Worm (Caenorhabditis elegans) whole organism, late embryonic: ENCODE data around the gene kin-20.

Experiments used
- C38D4.7 ChIP-seq: fragments of 200-800 bp; sonication (Bioruptor generic); optimal IDR thresholded peaks from 2 replicates; lab custom pipeline; 2018; ENCODE audit warnings: mild to moderate bottlenecking, missing genetic modification characterization, moderate library complexity, missing compliant biosample characterization
- F13H6.1 ChIP-seq: sonication (generic microtip); optimal IDR thresholded peaks from 2 replicates; lab custom pipeline; 2016; ENCODE audit warnings: missing genetic modification characterization, missing compliant biosample characterization
- K09A11.1 ChIP-seq: sonication (generic microtip); optimal IDR thresholded peaks from 2 replicates; lab custom pipeline; 2017; ENCODE audit warnings: antibody characterized with exemption, mild to moderate bottlenecking, missing genetic modification characterization, missing compliant biosample characterization; ENCODE audit not compliant: insufficient read depth
- T23F11.4 ChIP-seq: fragments of 200-800 bp; sonication (Bioruptor generic); optimal IDR thresholded peaks from 2 replicates; lab custom pipeline; 2018; ENCODE audit warnings: mild to moderate bottlenecking, missing genetic modification characterization, missing compliant biosample characterization
- ceh-14 ChIP-seq: sonication (generic microtip); optimal IDR thresholded peaks from 2 replicates; lab custom pipeline; 2016; ENCODE audit warnings: missing genotype, missing genetic modification characterization, missing compliant biosample characterization
- ceh-18 ChIP-seq: sonication (generic microtip); optimal IDR thresholded peaks from 2 replicates; lab custom pipeline; 2016; ENCODE audit warnings: missing genetic modification characterization, missing compliant biosample characterization
- ceh-19 ChIP-seq: fragments of 200-800 bp; sonication (Bioruptor generic); optimal IDR thresholded peaks from 2 replicates; lab custom pipeline; 2018; ENCODE audit warnings: mild to moderate bottlenecking, missing genetic modification characterization, missing compliant biosample characterization
- ceh-2 ChIP-seq: sonication (generic microtip); optimal IDR thresholded peaks from 2 replicates; lab custom pipeline; 2016; ENCODE audit warnings: missing genotype, missing genetic modification characterization, missing compliant biosample characterization
- ceh-30 ChIP-seq: fragments of 150-350 bp; optimal IDR thresholded peaks from 2 replicates; lab custom pipeline; 2014; ENCODE audit warnings: missing biosample characterization, missing genetic modification characterization
- ceh-31 ChIP-seq: sonication (generic microtip); optimal IDR thresholded peaks from 2 replicates; lab custom pipeline; 2016; ENCODE audit warnings: missing genetic modification characterization, missing compliant biosample characterization
- ceh-34 ChIP-seq: sonication (generic microtip); optimal IDR thresholded peaks from 2 replicates; lab custom pipeline; 2016; ENCODE audit warnings: mild to moderate bottlenecking, missing genetic modification characterization, missing compliant biosample characterization
- ceh-48 ChIP-seq: sonication (generic microtip); optimal IDR thresholded peaks from 2 replicates; lab custom pipeline; 2016; ENCODE audit warnings: missing genetic modification characterization, inconsistent platforms, missing compliant biosample characterization
- dmd-4 ChIP-seq: sonication (generic microtip); optimal IDR thresholded peaks from 2 replicates; lab custom pipeline; 2016; ENCODE audit warnings: borderline replicate concordance, missing genetic modification characterization, missing compliant biosample characterization
- dve-1 ChIP-seq: sonication (generic microtip); optimal IDR thresholded peaks from 2 replicates; lab custom pipeline; 2017; ENCODE audit warnings: antibody characterized with exemption, mild to moderate bottlenecking, missing genetic modification characterization, missing compliant biosample characterization
- elt-2 ChIP-seq: sonication (generic microtip); optimal IDR thresholded peaks from 2 replicates; lab custom pipeline; 2016; ENCODE audit warnings: missing genetic modification reagents, missing genetic modification characterization, missing compliant biosample characterization
- elt-4 ChIP-seq: sonication (generic microtip); optimal IDR thresholded peaks from 2 replicates; lab custom pipeline; 2016; ENCODE audit warnings: missing genetic modification characterization, missing compliant biosample characterization
- ets-4 ChIP-seq: sonication (generic microtip); optimal IDR thresholded peaks from 2 replicates; lab custom pipeline; 2016; ENCODE audit warnings: missing genetic modification characterization, missing compliant biosample characterization
- fax-1 ChIP-seq: sonication (generic microtip); optimal IDR thresholded peaks from 2 replicates; lab custom pipeline; 2016; ENCODE audit warnings: missing genotype, missing genetic modification characterization, missing compliant biosample characterization
- fkh-6 ChIP-seq: sonication (generic microtip); optimal IDR thresholded peaks from 2 replicates; lab custom pipeline; 2016; ENCODE audit warnings: missing genetic modification characterization, missing compliant biosample characterization
- gmeb-2 ChIP-seq: sonication (generic microtip); optimal IDR thresholded peaks from 2 replicates; lab custom pipeline; 2016; ENCODE audit warnings: missing genetic modification characterization, inconsistent platforms, missing compliant biosample characterization
- hlh-13 ChIP-seq: fragments of 200-800 bp; sonication (Bioruptor generic); optimal IDR thresholded peaks from 2 replicates; lab custom pipeline; 2018; ENCODE audit warnings: mild to moderate bottlenecking, missing genetic modification characterization, missing compliant biosample characterization
- lin-11 ChIP-seq: fragments of 200-800 bp; sonication (Bioruptor generic); optimal IDR thresholded peaks from 2 replicates; lab custom pipeline; 2018; ENCODE audit warnings: mild to moderate bottlenecking, missing genetic modification characterization, missing compliant biosample characterization
- mec-3 ChIP-seq: sonication (generic microtip); optimal IDR thresholded peaks from 2 replicates; lab custom pipeline; 2016; ENCODE audit warnings: borderline replicate concordance, missing genetic modification characterization, missing compliant biosample characterization
- nfya-1 ChIP-seq: sonication (generic microtip); optimal IDR thresholded peaks from 2 replicates; lab custom pipeline; 2017; ENCODE audit warnings: missing genetic modification characterization, mild to moderate bottlenecking, missing compliant biosample characterization, antibody characterized with exemption, moderate library complexity
- pat-9 ChIP-seq: fragments of 200-800 bp; sonication (Bioruptor generic); optimal IDR thresholded peaks from 2 replicates; lab custom pipeline; 2018; ENCODE audit warnings: mild to moderate bottlenecking, missing genetic modification characterization, moderate library complexity, missing compliant biosample characterization
- pax-1 ChIP-seq: fragments of 150-350 bp; optimal IDR thresholded peaks from 2 replicates; lab custom pipeline; 2014; ENCODE audit warnings: missing biosample characterization, missing genetic modification characterization
- pha-2 ChIP-seq: sonication (generic microtip); optimal IDR thresholded peaks from 2 replicates; lab custom pipeline; 2017; ENCODE audit warnings: mild to moderate bottlenecking, missing genetic modification characterization, missing compliant biosample characterization
- pqm-1 ChIP-seq: sonication (generic microtip); optimal IDR thresholded peaks from 2 replicates; lab custom pipeline; 2016; ENCODE audit warnings: missing genetic modification characterization, missing compliant biosample characterization
- ref-2 ChIP-seq: sonication (generic microtip); optimal IDR thresholded peaks from 2 replicates; lab custom pipeline; 2016; ENCODE audit warnings: missing genetic modification characterization, missing compliant biosample characterization
- rnt-1 ChIP-seq: sonication (generic microtip); optimal IDR thresholded peaks from 2 replicates; lab custom pipeline; 2016; ENCODE audit warnings: missing genetic modification characterization, missing compliant biosample characterization
- sdc-2 ChIP-seq: sonication (generic microtip); optimal IDR thresholded peaks from 2 replicates; lab custom pipeline; 2016; ENCODE audit warnings: missing genotype, missing genetic modification characterization, missing compliant biosample characterization
- sox-2 ChIP-seq: fragments of 200-800 bp; sonication (Bioruptor generic); IDR thresholded peaks from 2 replicates; pipeline ENCODE4 v1.3.6; 2022; ENCODE audit warnings: missing genetic modification reagents, missing genetic modification characterization, missing compliant biosample characterization
- ttx-3 ChIP-seq: sonication (generic microtip); optimal IDR thresholded peaks from 2 replicates; lab custom pipeline; 2016; ENCODE audit warnings: missing genetic modification reagents, missing genetic modification characterization, missing compliant biosample characterization
- unc-42 ChIP-seq: sonication (generic microtip); optimal IDR thresholded peaks from 2 replicates; lab custom pipeline; 2016; ENCODE audit warnings: missing genotype, missing genetic modification characterization, missing compliant biosample characterization
- unc-55 ChIP-seq: sonication (generic microtip); optimal IDR thresholded peaks from 2 replicates; lab custom pipeline; 2017; ENCODE audit warnings: missing biosample characterization, missing genetic modification reagents, missing genetic modification characterization
- zip-5 ChIP-seq: sonication (generic microtip); optimal IDR thresholded peaks from 2 replicates; lab custom pipeline; 2016; ENCODE audit warnings: missing genetic modification characterization, missing compliant biosample characterization

The kin-20 gene

ce11 chrX:15277714-15278187, at the start of gene kin-20:
Gene kin-20 (minus strand): TSS chrX:15277764.
- TF ChIP-seq pha-2 (tag; lab: Kevin White, UChicago) = no peak
- TF ChIP-seq mec-3 (tag; lab: Kevin White, UChicago) = no peak
- TF ChIP-seq fax-1 = no peak
- no peak for TF ChIP-seq ceh-48
- no peak for TF ChIP-seq ceh-30 (tag; lab: Kevin White, UChicago)
- peak; percentile 10 for TF ChIP-seq rnt-1 (tag; lab: Kevin White, UChicago)
- peak; percentile 23 for TF ChIP-seq ceh-34 (tag; lab: Kevin White, UChicago)
- TF ChIP-seq nfya-1 = peak; percentile 39
- TF ChIP-seq ceh-31 (tag; lab: Kevin White, UChicago) = peak; percentile 31
- TF ChIP-seq ceh-18 (tag; lab: Kevin White, UChicago) = no peak
- no peak for TF ChIP-seq ceh-14 (tag; lab: Kevin White, UChicago)
- no peak for TF ChIP-seq dve-1
- no peak for TF ChIP-seq elt-2 (tag; lab: Kevin White, UChicago)
- TF ChIP-seq C38D4.7 (GFP tag; lab: Kevin White, UChicago) = no peak
- TF ChIP-seq ceh-2 (tag; lab: Kevin White, UChicago) = no peak
- TF ChIP-seq pat-9 = no peak
- no peak for TF ChIP-seq ceh-19 (GFP tag; lab: Kevin White, UChicago)
- TF ChIP-seq hlh-13 (GFP tag; lab: Kevin White, UChicago) = peak; percentile 7
- TF ChIP-seq pqm-1 (tag; lab: Kevin White, UChicago) = no peak
- no peak for TF ChIP-seq F13H6.1 (tag; lab: Kevin White, UChicago)
- no peak for TF ChIP-seq dmd-4 (tag; lab: Kevin White, UChicago)
- no peak for TF ChIP-seq T23F11.4 (GFP tag; lab: Kevin White, UChicago)
- TF ChIP-seq ref-2 = peak; percentile 22
- TF ChIP-seq fkh-6 = no peak
- no peak for TF ChIP-seq sdc-2 (tag; lab: Kevin White, UChicago)
- TF ChIP-seq ttx-3 (tag; lab: Kevin White, UChicago) = no peak

ce11 chrX:15327238-15327637, 49.7 kb upstream of the kin-20 start:
- TF ChIP-seq ets-4 (tag; lab: Kevin White, UChicago) (no peak), C38D4.7 (GFP tag; lab: Kevin White, UChicago) (no peak), unc-55 (peak; percentile 62)

DNA sequence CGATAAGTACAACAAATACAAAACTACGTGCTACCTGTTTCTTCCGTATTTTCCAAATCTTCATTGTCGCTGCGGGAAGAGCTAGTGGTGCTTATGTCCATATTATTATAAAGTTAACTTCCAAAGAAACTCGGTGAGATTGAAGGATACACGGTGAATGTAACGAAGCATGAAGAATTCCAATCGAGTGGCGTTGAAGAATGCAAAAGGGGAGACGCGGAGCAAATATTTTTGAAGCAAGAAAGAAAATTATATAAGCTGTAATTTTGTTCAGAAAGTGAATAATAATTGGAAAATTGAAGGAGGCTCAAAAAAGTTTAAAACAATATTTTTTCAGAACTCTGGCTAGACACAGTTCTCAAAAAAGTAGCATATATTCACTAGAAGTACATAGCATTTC, 48.1 kb upstream of the kin-20 start, which contains the start of gene Y15E3A.3:
Gene Y15E3A.3 (minus strand): TSS at position 101 of the 400 bp plus-strand sequence.
- TF ChIP-seq sox-2 (GFP tag; lab: Robert Waterston, UW) (no peak), pax-1 (tag; lab: Kevin White, UChicago) (no peak), ets-4 (tag; lab: Kevin White, UChicago) (no peak), sdc-2 (tag; lab: Kevin White, UChicago) (no peak), pat-9 (no peak), zip-5 (tag; lab: Kevin White, UChicago) (no peak), lin-11 (tag; lab: Kevin White, UChicago) (no peak), ceh-48 (no peak), elt-4 (tag; lab: Kevin White, UChicago) (no peak)

- TF ChIP-seq unc-42 (tag; lab: Kevin White, UChicago) = peak; percentile 80
- TF ChIP-seq gmeb-2 = no peak
- TF ChIP-seq K09A11.1 (tag; lab: Kevin White, UChicago) = no peak
Observed at ce11 chrX:15321791-15322190, 44.2 kb upstream of the kin-20 start.
